Fruit fly (Drosophila melanogaster): ENCODE data around the gene CG14377.
A peak's percentile ranks its signal among the peaks of the same experiment; 100 is the strongest.

DNA sequence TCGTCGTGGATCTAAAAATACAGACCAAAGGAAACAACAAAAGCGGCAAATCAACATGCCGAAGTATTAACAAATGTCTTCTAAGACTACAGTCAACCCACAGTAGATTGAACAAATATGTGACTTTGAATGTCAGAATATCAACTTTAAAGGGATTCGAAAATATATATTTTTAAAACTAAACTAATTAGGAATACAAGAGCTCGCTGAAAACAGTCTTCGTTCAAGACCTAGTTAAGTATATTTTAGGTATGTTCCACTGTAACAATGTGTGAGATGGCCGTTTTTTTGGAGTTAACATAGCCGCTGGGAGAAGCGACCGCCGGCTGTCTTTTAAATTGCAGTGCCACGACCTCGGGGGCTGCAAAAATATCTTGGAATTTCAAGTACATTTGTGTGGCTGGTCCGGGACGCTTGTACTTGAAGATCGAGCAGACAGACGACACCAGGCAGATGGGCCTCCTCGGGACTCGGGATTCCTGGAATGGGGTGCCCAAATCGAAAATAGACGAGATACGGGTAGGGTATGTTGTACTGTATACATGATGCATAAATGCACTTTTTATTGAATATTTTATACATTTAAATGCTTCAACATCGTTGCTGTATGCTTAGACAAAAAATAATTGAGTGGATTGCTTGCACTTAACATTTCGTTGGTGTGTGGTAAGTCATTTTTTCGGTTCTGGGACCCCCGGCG lies 30.9 kb downstream of the CG14377 start:
- TF ChIP-seq CG12605 (GFP tag; IDR thresholded peaks at IDR 0.05): peak; percentile 63
- TF ChIP-seq EcR (GFP tag; optimal IDR thresholded peaks at IDR 0.05): no peak
- peak; percentile 75 for TF ChIP-seq CG32121 (GFP tag; IDR thresholded peaks at IDR 0.05)
- TF ChIP-seq CG13204 (GFP tag; optimal IDR thresholded peaks at IDR 0.05): no peak
- no peak for TF ChIP-seq D1 (tag; optimal IDR thresholded peaks at IDR 0.05)
- peak; percentile 61 for TF ChIP-seq CG34367 (tag; optimal IDR thresholded peaks at IDR 0.05)
- peak; percentile 65 for TF ChIP-seq CG9948 (tag; optimal IDR thresholded peaks at IDR 0.05)
- peak; percentile 84 for TF ChIP-seq CG4496 (GFP tag; IDR thresholded peaks at IDR 0.05)
- peak; percentile 40; the same call in 1 of the 2 replicates for TF ChIP-seq CG10348 (GFP tag; IDR thresholded peaks at IDR 0.05)
- TF ChIP-seq fd96Ca (GFP tag; IDR thresholded peaks at IDR 0.05): no peak
- peak; percentile 66 for TF ChIP-seq CG8159 (tag; optimal IDR thresholded peaks at IDR 0.05)
- no peak for TF ChIP-seq gl (tag; optimal IDR thresholded peaks at IDR 0.05)
- peak; percentile 70 for TF ChIP-seq Ets98B (GFP tag; IDR thresholded peaks at IDR 0.05)

Data from whole organism, pupa.